Fruit fly (Drosophila melanogaster): ENCODE results near the gene CIA30.

Gene CIA30

dm6 chr3R:29772090-29772794, 35.5 kb downstream of the CIA30 start (continued):
- TF ChIP-seq esn (GFP tag; optimal IDR thresholded peaks at IDR 0.05) (peak; percentile 66), fd59A (GFP tag; optimal IDR thresholded peaks at IDR 0.05) (peak; percentile 20), CG32006 (GFP tag; optimal IDR thresholded peaks at IDR 0.05) (peak; percentile 61), ss (GFP tag; optimal IDR thresholded peaks at IDR 0.05) (no peak), Sox102F (GFP tag; optimal IDR thresholded peaks at IDR 0.05) (no peak), Eip93F (GFP tag; optimal IDR thresholded peaks at IDR 0.05) (no peak), dsx (GFP tag; optimal IDR thresholded peaks at IDR 0.05; ENCODE audit: poor library complexity, severe bottlenecking) (no peak), achi (GFP tag; optimal IDR thresholded peaks at IDR 0.05) (peak; percentile 69), CG6792 (GFP tag; optimal IDR thresholded peaks at IDR 0.05) (peak; percentile 30), Hr4 (GFP tag; optimal IDR thresholded peaks at IDR 0.05) (no peak), CG11294 (GFP tag; IDR thresholded peaks at IDR 0.05) (no peak), CG6808 (GFP tag; optimal IDR thresholded peaks at IDR 0.05) (peak; percentile 63), net (GFP tag; optimal IDR thresholded peaks at IDR 0.05) (no peak), CG11762 (GFP tag; optimal IDR thresholded peaks at IDR 0.05; ENCODE audit: insufficient read depth) (no peak), CG16779 (tag; optimal IDR thresholded peaks at IDR 0.05) (no peak), Eip75B (GFP tag; optimal IDR thresholded peaks at IDR 0.05) (peak; percentile 18), acj6 (GFP tag; optimal IDR thresholded peaks at IDR 0.05) (no peak), OdsH (GFP tag; optimal IDR thresholded peaks at IDR 0.05) (peak; percentile 27), spab (GFP tag; optimal IDR thresholded peaks at IDR 0.05) (peak; percentile 51), cyc (GFP tag; optimal IDR thresholded peaks at IDR 0.05) (peak; percentile 42), CG15336 (GFP tag; IDR thresholded peaks at IDR 0.05) (no peak), Gug (GFP tag; IDR thresholded peaks at IDR 0.05) (no peak), CG6163 (GFP tag; IDR thresholded peaks at IDR 0.05) (peak; percentile 74), CG1621 (tag; optimal IDR thresholded peaks at IDR 0.05) (no peak), Smox (GFP tag; optimal IDR thresholded peaks at IDR 0.05) (peak; percentile 36), svp (GFP tag) (peak; percentile 71), CG8632 (GFP tag; optimal IDR thresholded peaks at IDR 0.05) (no peak), Sox15 (GFP tag; optimal IDR thresholded peaks at IDR 0.05) (no peak), CG11902 (GFP tag; optimal IDR thresholded peaks at IDR 0.05) (peak; percentile 28), fd85E (GFP tag; optimal IDR thresholded peaks at IDR 0.05) (no peak), CG8119 (GFP tag; IDR thresholded peaks at IDR 0.05) (no peak)

- TF ChIP-seq CG8119 (GFP tag; IDR thresholded peaks at IDR 0.05) (peak; percentile 65), Gug (GFP tag; IDR thresholded peaks at IDR 0.05) (peak; percentile 51), CG8632 (GFP tag; optimal IDR thresholded peaks at IDR 0.05) (no peak), CG3919 (GFP tag; optimal IDR thresholded peaks at IDR 0.05) (peak; percentile 6), CG1621 (tag; optimal IDR thresholded peaks at IDR 0.05) (peak; percentile 24), Eip78C (GFP tag) (no peak), Eip75B (GFP tag; optimal IDR thresholded peaks at IDR 0.05) (no peak), CG7368 (GFP tag; optimal IDR thresholded peaks at IDR 0.05) (peak; percentile 27), Ets21C (GFP tag; optimal IDR thresholded peaks at IDR 0.05) (no peak), CG10669 (GFP tag; optimal IDR thresholded peaks at IDR 0.05) (no peak), fd85E (GFP tag; optimal IDR thresholded peaks at IDR 0.05) (no peak), CG11294 (GFP tag; IDR thresholded peaks at IDR 0.05) (peak; percentile 38; the same call in 1 of the 2 replicates), acj6 (GFP tag; optimal IDR thresholded peaks at IDR 0.05) (no peak), CG4318 (GFP tag; optimal IDR thresholded peaks at IDR 0.05) (no peak), esn (GFP tag; optimal IDR thresholded peaks at IDR 0.05) (no peak), Sox14 (GFP tag; optimal IDR thresholded peaks at IDR 0.05) (peak; percentile 29), CG34406 (GFP tag; optimal IDR thresholded peaks at IDR 0.05) (no peak), Met (GFP tag; optimal IDR thresholded peaks at IDR 0.05) (no peak), lz (GFP tag; optimal IDR thresholded peaks at IDR 0.05) (no peak), Sox102F (GFP tag; optimal IDR thresholded peaks at IDR 0.05) (no peak), dsx (GFP tag; optimal IDR thresholded peaks at IDR 0.05; ENCODE audit: poor library complexity, severe bottlenecking) (peak; percentile 13), CG10631 (GFP tag; optimal IDR thresholded peaks at IDR 0.05) (no peak), CG6808 (GFP tag; optimal IDR thresholded peaks at IDR 0.05) (peak; percentile 30), salr (GFP tag; optimal IDR thresholded peaks at IDR 0.05) (no peak), fd59A (GFP tag; optimal IDR thresholded peaks at IDR 0.05) (no peak), CG8319 (GFP tag; optimal IDR thresholded peaks at IDR 0.05) (no peak), fkh (GFP tag; optimal IDR thresholded peaks at IDR 0.05) (peak; percentile 83), achi (GFP tag; optimal IDR thresholded peaks at IDR 0.05) (no peak), pdm3 (GFP tag; optimal IDR thresholded peaks at IDR 0.05) (no peak), Eip93F (GFP tag; optimal IDR thresholded peaks at IDR 0.05) (no peak), dac (GFP tag; optimal IDR thresholded peaks at IDR 0.05) (no peak), svp (GFP tag) (peak; percentile 68), CG15336 (GFP tag; IDR thresholded peaks at IDR 0.05) (peak; percentile 63)
These were observed 36.1 kb downstream of the CIA30 start for dm6 chr3R:29772795-29773331.

Data from whole organism, prepupa.